Fruit fly (Drosophila melanogaster) whole organism, embryonic: ENCODE measurements around the gene scat.
A peak's percentile ranks its signal among the peaks of the same experiment; 100 is the strongest.

ENCODE experiments used
- Atf3 ChIP-seq: fragments of 200-800 bp; sonication (Bioruptor generic); optimal IDR thresholded peaks from 3 replicates; lab custom pipeline; 2016; ENCODE audit warnings: missing biosample characterization, missing genetic modification characterization
- CG1024 ChIP-seq: fragments of 200-800 bp; sonication (Bioruptor generic); IDR thresholded peaks from 2 replicates; pipeline ENCODE4 v1.3.6; 2022; ENCODE audit warnings: missing biosample characterization, missing genetic modification characterization
- CG10321 ChIP-seq: fragments of 200-800 bp; sonication (Bioruptor generic); IDR thresholded peaks from 2 replicates; pipeline ENCODE4 v1.3.6; 2022; ENCODE audit warnings: missing biosample characterization, missing genetic modification characterization
- CG10366 ChIP-seq: fragments of 200-800 bp; sonication (Bioruptor generic); IDR thresholded peaks from 2 replicates; pipeline ENCODE4 v1.3.6; 2022; ENCODE audit warnings: missing biosample characterization, missing genetic modification characterization
- CG12071 ChIP-seq: fragments of 200-800 bp; sonication (Bioruptor generic); optimal IDR thresholded peaks from 3 replicates; lab custom pipeline; 2018; ENCODE audit warnings: missing biosample characterization, mild to moderate bottlenecking, missing genetic modification characterization
- CG12769 ChIP-seq: fragments of 200-800 bp; sonication (Bioruptor generic); optimal IDR thresholded peaks from 2 replicates; lab custom pipeline; 2019; ENCODE audit warnings: missing biosample characterization, mild to moderate bottlenecking, missing genetic modification characterization, moderate library complexity
- CG13123 ChIP-seq: fragments of 200-800 bp; sonication (Bioruptor generic); optimal IDR thresholded peaks from 2 replicates; lab custom pipeline; 2016; ENCODE audit warnings: missing biosample characterization, missing genetic modification characterization
- CG17186 ChIP-seq: fragments of 200-800 bp; sonication (Bioruptor generic); optimal IDR thresholded peaks from 3 replicates; lab custom pipeline; 2017; ENCODE audit warnings: missing biosample characterization, missing genetic modification reagents, missing genetic modification characterization
- CG1792 ChIP-seq: fragments of 200-800 bp; sonication (Bioruptor generic); optimal IDR thresholded peaks from 2 replicates; lab custom pipeline; 2016; ENCODE audit warnings: missing biosample characterization, missing genetic modification characterization
- CG18599 ChIP-seq: fragments of 200-800 bp; sonication (Bioruptor generic); optimal IDR thresholded peaks from 3 replicates; lab custom pipeline; 2017; ENCODE audit warnings: missing biosample characterization, missing genetic modification characterization, mild to moderate bottlenecking, moderate library complexity, missing genetic modification reagents
- CG3281 ChIP-seq: fragments of 200-800 bp; sonication (Bioruptor generic); optimal IDR thresholded peaks from 3 replicates; lab custom pipeline; 2017; ENCODE audit warnings: missing biosample characterization, mild to moderate bottlenecking, missing genetic modification characterization
- CG4282 ChIP-seq: fragments of 200-800 bp; sonication (Bioruptor generic); optimal IDR thresholded peaks from 2 replicates; lab custom pipeline; 2016; ENCODE audit warnings: missing biosample characterization, missing genetic modification characterization
- CG4360 ChIP-seq: fragments of 200-800 bp; sonication (Bioruptor generic); IDR thresholded peaks from 2 replicates; pipeline ENCODE4 v1.3.6; 2022; ENCODE audit warnings: missing biosample characterization, missing genetic modification characterization
- CG4730 ChIP-seq: fragments of 200-800 bp; sonication (Bioruptor generic); IDR thresholded peaks from 2 replicates; pipeline ENCODE4 v1.3.6; 2022; ENCODE audit warnings: missing biosample characterization, missing genetic modification characterization
- CG5180 ChIP-seq: fragments of 200-800 bp; sonication (Bioruptor generic); optimal IDR thresholded peaks from 3 replicates; lab custom pipeline; 2017; ENCODE audit warnings: missing biosample characterization, missing genetic modification characterization, mild to moderate bottlenecking, moderate library complexity, missing genetic modification reagents
- CG6272 ChIP-seq: fragments of 200-800 bp; sonication (Bioruptor generic); IDR thresholded peaks from 2 replicates; pipeline ENCODE4 v1.3.6; 2022; ENCODE audit warnings: missing biosample characterization, missing genetic modification characterization
- CG9932 ChIP-seq: fragments of 200-800 bp; sonication (Bioruptor generic); IDR thresholded peaks from 2 replicates; pipeline ENCODE4 v1.3.6; 2022; ENCODE audit warnings: missing biosample characterization, missing genetic modification characterization
- CTCF ChIP-seq: fragments of 200-800 bp; sonication (Bioruptor generic); optimal IDR thresholded peaks from 2 replicates; lab custom pipeline; 2017; ENCODE audit warnings: missing biosample characterization, mild to moderate bottlenecking, missing genetic modification characterization, moderate library complexity
- Camta ChIP-seq: fragments of 200-800 bp; sonication (Bioruptor generic); optimal IDR thresholded peaks from 2 replicates; lab custom pipeline; 2016; ENCODE audit warnings: missing biosample characterization, missing genetic modification characterization
- CkIIα-i1 ChIP-seq: fragments of 200-800 bp; sonication (Bioruptor generic); IDR thresholded peaks from 2 replicates; pipeline ENCODE4 v1.3.6; 2022; ENCODE audit warnings: missing biosample characterization, missing genetic modification characterization
- D ChIP-seq, 2 experiments: fragments of 200-800 bp in 1 of 2; fragments of >200 bp in 1 of 2; sonication (Bioruptor generic) in 1 of 2; optimal IDR thresholded peaks; 2 replicates in 1 of 2; 3 replicates in 1 of 2; lab custom pipeline; 2017; ENCODE audit warnings: mild to moderate bottlenecking in 1 of 2, missing biosample characterization in 1 of 2, missing genetic modification characterization in 1 of 2, missing genetic modification reagents in 1 of 2
- E2f1 ChIP-seq: fragments of 200-800 bp; sonication (Bioruptor generic); IDR thresholded peaks from 2 replicates; pipeline ENCODE4 v1.3.6; 2022; ENCODE audit warnings: missing biosample characterization, missing genetic modification characterization
- Fer3 ChIP-seq: fragments of 200-800 bp; sonication (Bioruptor generic); optimal IDR thresholded peaks from 2 replicates; lab custom pipeline; 2018; ENCODE audit warnings: missing biosample characterization, mild to moderate bottlenecking, missing genetic modification characterization, moderate library complexity
- HmgZ ChIP-seq: fragments of 200-800 bp; sonication (Bioruptor generic); optimal IDR thresholded peaks from 2 replicates; lab custom pipeline; 2018; ENCODE audit warnings: missing biosample characterization, mild to moderate bottlenecking, missing genetic modification characterization
- Hmx ChIP-seq: fragments of 200-800 bp; sonication (Bioruptor generic); optimal IDR thresholded peaks from 2 replicates; lab custom pipeline; 2016; ENCODE audit warnings: missing biosample characterization, missing genetic modification characterization
- Hr51 ChIP-seq, 2 experiments: fragments of 200-800 bp; sonication (Bioruptor generic); optimal IDR thresholded peaks; 2 replicates in 1 of 2; 3 replicates in 1 of 2; lab custom pipeline; 2016 to 2018; ENCODE audit warnings: missing biosample characterization in 2 of 2, missing genetic modification characterization in 2 of 2, mild to moderate bottlenecking in 1 of 2, moderate library complexity in 1 of 2
- Lim3 ChIP-seq: fragments of 200-800 bp; sonication (Bioruptor generic); IDR thresholded peaks from 2 replicates; pipeline ENCODE4 v1.3.6; 2022; ENCODE audit warnings: missing biosample characterization, missing genetic modification characterization
- Oaz ChIP-seq: fragments of 200-800 bp; sonication (Bioruptor generic); IDR thresholded peaks from 2 replicates; pipeline ENCODE4 v1.3.6; 2022; ENCODE audit warnings: missing biosample characterization, missing genetic modification characterization
- Opbp ChIP-seq: fragments of 200-800 bp; sonication (Bioruptor generic); IDR thresholded peaks from 3 replicates; pipeline ENCODE4 v1.3.6; 2022; ENCODE audit warnings: missing biosample characterization, missing genetic modification characterization; ENCODE audit not compliant: partially characterized antibody
- PHDP ChIP-seq: fragments of 200-800 bp; sonication (Bioruptor generic); optimal IDR thresholded peaks from 3 replicates; lab custom pipeline; 2018; ENCODE audit warnings: missing biosample characterization, mild to moderate bottlenecking, missing genetic modification characterization, moderate library complexity
- Ptx1 ChIP-seq: fragments of 200-800 bp; sonication (Bioruptor generic); IDR thresholded peaks from 2 replicates; pipeline ENCODE4 v1.3.6; 2022; ENCODE audit warnings: missing biosample characterization, missing genetic modification characterization
- Ravus ChIP-seq: fragments of 200-800 bp; sonication (Bioruptor generic); IDR thresholded peaks from 2 replicates; pipeline ENCODE4 v1.3.6; 2022; ENCODE audit warnings: missing biosample characterization, missing genetic modification characterization
- ab ChIP-seq: fragments of 200-800 bp; sonication (Bioruptor generic); optimal IDR thresholded peaks from 2 replicates; lab custom pipeline; 2016; ENCODE audit warnings: missing biosample characterization, missing genetic modification characterization
- abd-A ChIP-seq: fragments of 200-800 bp; sonication (Bioruptor generic); optimal IDR thresholded peaks from 3 replicates; lab custom pipeline; 2019; ENCODE audit warnings: missing biosample characterization, mild to moderate bottlenecking, missing genetic modification characterization, moderate library complexity
- bowl ChIP-seq: fragments of 200-800 bp; sonication (Bioruptor generic); IDR thresholded peaks from 2 replicates; pipeline ENCODE4 v1.3.6; 2022; ENCODE audit warnings: missing biosample characterization, missing genetic modification characterization
- cg ChIP-seq: fragments of 200-800 bp; sonication (Bioruptor generic); optimal IDR thresholded peaks from 3 replicates; lab custom pipeline; 2019; ENCODE audit warnings: missing biosample characterization, mild to moderate bottlenecking, missing genetic modification characterization, moderate library complexity
- chm ChIP-seq: fragments of 200-800 bp; sonication (Bioruptor generic); IDR thresholded peaks from 2 replicates; pipeline ENCODE4 v1.3.6; 2022; ENCODE audit warnings: missing biosample characterization, missing genetic modification characterization
- corto ChIP-seq: fragments of 200-800 bp; sonication (Bioruptor generic); optimal IDR thresholded peaks from 2 replicates; lab custom pipeline; 2016; ENCODE audit warnings: missing biosample characterization, mild to moderate bottlenecking, missing genetic modification characterization, moderate library complexity
- crp ChIP-seq, 2 experiments: fragments of 200-800 bp; sonication (Bioruptor generic); optimal IDR thresholded peaks; 2 replicates in 1 of 2; 3 replicates in 1 of 2; lab custom pipeline; 2017; ENCODE audit warnings: missing biosample characterization in 2 of 2, missing genetic modification characterization in 2 of 2, mild to moderate bottlenecking in 1 of 2, moderate library complexity in 1 of 2
- dan ChIP-seq: fragments of 200-800 bp; sonication (Bioruptor generic); IDR thresholded peaks from 2 replicates; pipeline ENCODE4 v1.3.6; 2022; ENCODE audit warnings: missing biosample characterization, missing genetic modification characterization
- gcm2 ChIP-seq: fragments of 200-800 bp; sonication (Bioruptor generic); optimal IDR thresholded peaks from 2 replicates; lab custom pipeline; 2016; ENCODE audit warnings: missing biosample characterization, missing genetic modification characterization
- hb ChIP-seq: fragments of 200-800 bp; sonication (Bioruptor generic); IDR thresholded peaks from 3 replicates; pipeline ENCODE4 v1.3.6; 2022; ENCODE audit warnings: missing biosample characterization, missing genetic modification characterization; ENCODE audit not compliant: partially characterized antibody
- insv ChIP-seq, 2 experiments: fragments of 200-800 bp; sonication (Bioruptor generic); optimal IDR thresholded peaks; 3 replicates each; lab custom pipeline; 2016 to 2018; ENCODE audit warnings: missing biosample characterization in 2 of 2, missing genetic modification characterization in 2 of 2
- inv ChIP-seq: fragments of 200-800 bp; sonication (Bioruptor generic); IDR thresholded peaks from 2 replicates; pipeline ENCODE4 v1.3.6; 2022; ENCODE audit warnings: missing biosample characterization, missing genetic modification characterization; ENCODE audit not compliant: partially characterized antibody
- pum ChIP-seq: fragments of 200-800 bp; sonication (Bioruptor generic); optimal IDR thresholded peaks from 2 replicates; lab custom pipeline; 2016; ENCODE audit warnings: missing biosample characterization, missing genetic modification characterization
- schlank ChIP-seq: fragments of 200-800 bp; sonication (Bioruptor generic); optimal IDR thresholded peaks from 2 replicates; lab custom pipeline; 2018; ENCODE audit warnings: missing biosample characterization, mild to moderate bottlenecking, missing genetic modification characterization
- shn ChIP-seq: fragments of 200-800 bp; sonication (Bioruptor generic); optimal IDR thresholded peaks from 3 replicates; lab custom pipeline; 2016; ENCODE audit warnings: missing biosample characterization, missing genetic modification characterization
- tio ChIP-seq: fragments of 200-800 bp; sonication (Bioruptor generic); optimal IDR thresholded peaks from 2 replicates; lab custom pipeline; 2017; ENCODE audit warnings: missing biosample characterization, missing genetic modification characterization, inconsistent platforms
- zfh1 ChIP-seq: fragments of 200-800 bp; sonication (Bioruptor generic); IDR thresholded peaks from 3 replicates; pipeline ENCODE4 v1.3.6; 2022; ENCODE audit warnings: missing biosample characterization, missing genetic modification characterization

Gene scat

dm6 chr2L:9430992-9431602, at the start of gene scat, which contains the start of gene FucTB (continued):
- peak; percentile 58 for TF ChIP-seq Atf3 (GFP tag; lab: Kevin White, UChicago)
- no peak for TF ChIP-seq Hmx (GFP tag; lab: Kevin White, UChicago)
- TF ChIP-seq gcm2 (GFP tag; lab: Kevin White, UChicago), result no peak
- peak; percentile 90 for TF ChIP-seq CG18599 (GFP tag; lab: Kevin White, UChicago)
- TF ChIP-seq cg, result no peak
- peak; percentile 71 for TF ChIP-seq HmgZ (tag; lab: Kevin White, UChicago)
- TF ChIP-seq CG5180 (GFP tag; lab: Kevin White, UChicago), result peak; percentile 50
- TF ChIP-seq CkIIα-i1 (GFP tag; lab: Robert Waterston, UW), result no peak
- TF ChIP-seq Opbp (GFP tag; lab: Robert Waterston, UW), result peak; percentile 55; the same call in 1 of the 3 replicates
- TF ChIP-seq E2f1, result peak; percentile 91
- no peak for TF ChIP-seq abd-A (tag; lab: Kevin White, UChicago)
- no peak for TF ChIP-seq hb (GFP tag; lab: Robert Waterston, UW)
- peak; percentile 39 for TF ChIP-seq corto (GFP tag; lab: Kevin White, UChicago)
- peak; percentile 86 for TF ChIP-seq CG4730 (GFP tag; lab: Robert Waterston, UW)
- peak; percentile 92 for TF ChIP-seq PHDP (tag; lab: Kevin White, UChicago)
- TF ChIP-seq CG10321 (GFP tag; lab: Robert Waterston, UW), result peak; percentile 68
- no peak for TF ChIP-seq CG12071 (GFP tag; lab: Kevin White, UChicago)
- peak; percentile 41 for TF ChIP-seq ab (GFP tag; lab: Kevin White, UChicago)
- TF ChIP-seq CG12769, result no peak
- peak; percentile 52 for TF ChIP-seq Ravus (GFP tag; lab: Robert Waterston, UW)
- peak; percentile 31 to 90 for TF ChIP-seq crp (GFP tag; optimal IDR thresholded peaks at IDR 0.05; lab: Kevin White, UChicago)
- TF ChIP-seq dan (GFP tag; lab: Robert Waterston, UW), result peak; percentile 76
- peak; percentile 86 for TF ChIP-seq Fer3 (tag; lab: Kevin White, UChicago)
- peak; percentile 88 for TF ChIP-seq CG3281 (GFP tag; lab: Kevin White, UChicago)
- peak; percentile 89 for TF ChIP-seq CG10366 (GFP tag; lab: Robert Waterston, UW)
- peak; percentile 56; the same call in 1 of the 2 replicates for TF ChIP-seq CG1024 (GFP tag; lab: Robert Waterston, UW)
- no peak; the same call in 1 of the 2 replicates for TF ChIP-seq CG4360 (GFP tag; lab: Robert Waterston, UW)
- TF ChIP-seq D (optimal IDR thresholded peaks at IDR 0.05; lab: Kevin White, UChicago), result no peak
- peak; percentile 76 for TF ChIP-seq D (GFP tag; optimal IDR thresholded peaks at IDR 0.05; lab: Kevin White, UChicago)
- peak; percentile 82 for TF ChIP-seq Oaz
- peak; percentile 76 for TF ChIP-seq Lim3 (GFP tag; lab: Robert Waterston, UW)
- TF ChIP-seq insv (GFP tag; optimal IDR thresholded peaks at IDR 0.05; lab: Kevin White, UChicago), result peak in 1 of 2 experiments; percentile 60
- peak; percentile 95 for TF ChIP-seq Ptx1 (GFP tag; lab: Robert Waterston, UW)
- TF ChIP-seq pum (GFP tag; lab: Kevin White, UChicago), result peak; percentile 71
- TF ChIP-seq inv (GFP tag; lab: Robert Waterston, UW), result peak; percentile 54; the same call in 1 of the 2 replicates
- TF ChIP-seq CTCF (GFP tag; lab: Kevin White, UChicago), result peak; percentile 33
- peak; percentile 69 for TF ChIP-seq CG13123 (GFP tag; lab: Kevin White, UChicago)
- peak; percentile 62 for TF ChIP-seq schlank (tag; lab: Kevin White, UChicago)
- peak; percentile 22 for TF ChIP-seq CG17186 (GFP tag; lab: Kevin White, UChicago)
- TF ChIP-seq CG4282 (GFP tag; lab: Kevin White, UChicago), result peak; percentile 44
- peak; percentile 91 for TF ChIP-seq tio (GFP tag; lab: Kevin White, UChicago)
- peak; percentile 55; the same call in 1 of the 2 replicates for TF ChIP-seq bowl (GFP tag; lab: Robert Waterston, UW)
- no peak for TF ChIP-seq chm (GFP tag; lab: Robert Waterston, UW)
- TF ChIP-seq zfh1, result peak; percentile 88
- peak; percentile 79 for TF ChIP-seq CG1792 (GFP tag; lab: Kevin White, UChicago)
- TF ChIP-seq shn (GFP tag; lab: Kevin White, UChicago), result peak; percentile 54
- peak; percentile 97 for TF ChIP-seq CG9932
- peak; percentile 78 to 93 for TF ChIP-seq Hr51 (GFP tag; optimal IDR thresholded peaks at IDR 0.05; lab: Kevin White, UChicago)
- TF ChIP-seq Camta (GFP tag; lab: Kevin White, UChicago), result peak; percentile 22
- TF ChIP-seq CG6272 (GFP tag; lab: Robert Waterston, UW), result peak; percentile 94
